Fruit fly (Drosophila melanogaster): ENCODE results near the gene CG34448.

CG34448 gene

DNA sequence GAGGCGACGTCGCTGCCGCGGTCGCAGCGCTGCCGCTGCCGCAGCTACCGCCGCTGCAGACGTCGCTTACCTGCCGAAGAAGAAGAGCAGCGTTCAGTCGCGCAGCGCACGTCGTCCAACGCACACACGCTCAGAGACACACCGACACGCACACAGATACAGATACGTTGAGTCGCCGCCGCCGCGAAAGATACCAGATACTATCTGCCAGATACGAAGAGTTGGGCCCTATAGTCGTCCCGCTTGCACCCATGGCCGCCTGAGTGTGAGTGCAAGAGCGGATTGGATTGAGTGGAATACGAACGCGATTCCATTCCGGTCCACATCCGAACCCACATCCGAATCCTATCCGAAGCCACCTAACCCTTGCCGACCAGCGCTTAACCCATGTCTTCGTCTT lies 36.9 kb upstream of the CG34448 start:
- no peak for TF ChIP-seq OdsH (GFP tag; optimal IDR thresholded peaks at IDR 0.05)
- TF ChIP-seq dl (GFP tag; optimal IDR thresholded peaks at IDR 0.05; ENCODE audit: insufficient read depth in 1 of 2, partially characterized antibody in 2 of 2): peak in 1 of 2 experiments; percentile 47
- TF ChIP-seq Jra (GFP tag; optimal IDR thresholded peaks at IDR 0.05): no peak

DNA sequence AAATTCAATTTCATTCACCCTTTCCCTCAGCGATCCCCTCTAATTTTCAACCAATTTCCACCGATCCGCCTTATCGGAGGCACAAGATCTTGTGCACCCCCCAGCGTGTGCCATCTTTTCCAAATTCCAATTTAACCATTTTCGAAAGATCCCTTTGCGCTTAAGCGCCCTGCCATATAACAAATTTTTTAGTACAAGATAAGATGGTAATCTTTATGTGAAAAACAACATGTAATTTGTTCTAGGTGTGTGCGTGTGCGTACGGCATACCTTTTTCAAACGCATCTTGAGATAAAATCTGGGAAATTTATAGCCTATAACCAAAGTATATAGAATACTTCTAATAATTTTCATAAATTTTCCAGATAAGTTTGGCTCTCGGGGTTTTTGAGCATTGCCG lies 36.1 kb upstream of the CG34448 start:
- TF ChIP-seq N (GFP tag; optimal IDR thresholded peaks at IDR 0.05) (no peak), Myc (optimal IDR thresholded peaks at IDR 0.05) (no peak), lola (GFP tag; optimal IDR thresholded peaks at IDR 0.05) (no peak)

DNA sequence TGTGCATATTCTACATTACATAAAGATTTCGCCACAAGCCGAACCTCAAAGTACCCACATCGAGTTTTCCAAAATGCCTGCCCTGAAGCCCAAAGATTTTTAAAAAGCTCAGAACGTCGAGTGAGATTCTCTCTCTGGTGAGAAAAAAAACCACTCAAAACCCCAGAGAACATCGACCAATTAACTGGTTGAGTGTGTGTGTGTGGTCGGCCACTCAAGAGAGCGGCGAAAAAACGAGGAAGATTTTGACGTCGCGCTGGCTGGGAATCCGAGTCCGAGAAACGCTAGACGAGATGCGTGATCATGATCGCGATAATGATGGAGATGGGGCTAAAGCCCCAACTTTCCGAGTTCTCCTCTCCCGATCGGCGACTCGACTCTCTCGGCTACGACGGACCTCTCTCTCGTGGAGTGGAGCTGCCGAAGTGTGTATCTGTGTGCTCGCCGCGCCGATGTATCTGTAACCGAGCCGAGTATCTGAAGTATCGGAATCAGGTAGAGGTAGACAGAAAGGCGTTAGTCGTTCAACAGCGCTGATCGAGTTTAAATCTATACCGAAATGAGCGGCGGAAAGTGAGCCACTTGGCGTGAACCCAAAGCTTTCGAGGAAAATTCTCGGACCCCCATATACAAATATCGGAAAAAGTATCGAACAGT lies 33.1 kb upstream of the CG34448 start:
- peak; percentile 3 for TF ChIP-seq Vsx2 (GFP tag; optimal IDR thresholded peaks at IDR 0.05; ENCODE audit: partially characterized antibody)
- TF ChIP-seq dl (GFP tag; optimal IDR thresholded peaks at IDR 0.05; ENCODE audit: insufficient read depth in 1 of 2, partially characterized antibody in 2 of 2): peak; percentile 36 to 75
- no peak for TF ChIP-seq sage (GFP tag; optimal IDR thresholded peaks at IDR 0.05)
- TF ChIP-seq Dif (GFP tag; optimal IDR thresholded peaks at IDR 0.05; ENCODE audit: partially characterized antibody): peak; percentile 77

DNA sequence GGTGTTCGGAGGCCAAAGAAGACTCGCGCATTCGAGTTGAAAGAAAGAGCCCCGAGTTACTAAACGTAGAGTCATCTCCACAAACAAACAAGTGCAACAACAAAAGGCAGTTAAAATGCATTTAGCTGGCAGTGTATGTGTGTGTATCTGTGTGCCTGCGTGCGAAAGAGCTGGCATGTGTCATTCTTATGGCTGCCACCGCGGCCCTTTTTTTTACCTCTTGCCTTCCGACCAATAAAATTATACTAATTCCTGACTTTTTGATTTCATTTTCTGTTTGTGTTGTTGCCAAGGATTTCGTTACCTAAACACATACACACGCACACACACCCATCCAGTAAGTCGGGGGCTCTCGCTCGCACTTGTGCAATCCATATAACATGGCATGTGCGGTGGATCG lies 31.9 kb upstream of the CG34448 start:
- TF ChIP-seq Jra (GFP tag; optimal IDR thresholded peaks at IDR 0.05) (no peak), Dif (GFP tag; optimal IDR thresholded peaks at IDR 0.05; ENCODE audit: partially characterized antibody) (no peak), lola (GFP tag; optimal IDR thresholded peaks at IDR 0.05) (no peak), fru (GFP tag; optimal IDR thresholded peaks at IDR 0.05) (no peak), Vsx2 (GFP tag; optimal IDR thresholded peaks at IDR 0.05; ENCODE audit: partially characterized antibody) (no peak)

DNA sequence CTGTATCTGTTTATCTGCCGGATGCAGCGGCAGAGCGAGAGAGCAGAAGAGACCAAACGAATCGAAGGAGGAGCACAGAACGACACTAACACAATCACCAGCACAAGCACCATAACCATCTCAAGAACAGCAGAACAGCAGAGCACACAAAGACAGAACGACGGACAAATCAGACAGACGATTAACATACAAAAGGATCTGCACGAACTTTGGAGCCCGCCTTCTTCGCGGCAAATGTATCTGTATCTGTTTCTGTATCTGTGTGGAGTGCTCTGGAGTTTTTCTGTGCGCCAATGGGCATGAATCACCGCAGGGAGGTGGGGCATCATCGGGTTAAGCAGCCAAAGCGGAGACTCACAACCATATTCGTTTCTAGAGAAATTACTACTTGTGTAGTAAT lies 30.7 kb upstream of the CG34448 start:
- TF ChIP-seq fru (GFP tag; optimal IDR thresholded peaks at IDR 0.05) (no peak), Hr83 (GFP tag; optimal IDR thresholded peaks at IDR 0.05; ENCODE audit: poor library complexity, severe bottlenecking) (no peak), N (GFP tag; optimal IDR thresholded peaks at IDR 0.05) (no peak), Dfd (GFP tag; optimal IDR thresholded peaks at IDR 0.05) (no peak), Vsx2 (GFP tag; optimal IDR thresholded peaks at IDR 0.05; ENCODE audit: partially characterized antibody) (peak; percentile 1)

DNA sequence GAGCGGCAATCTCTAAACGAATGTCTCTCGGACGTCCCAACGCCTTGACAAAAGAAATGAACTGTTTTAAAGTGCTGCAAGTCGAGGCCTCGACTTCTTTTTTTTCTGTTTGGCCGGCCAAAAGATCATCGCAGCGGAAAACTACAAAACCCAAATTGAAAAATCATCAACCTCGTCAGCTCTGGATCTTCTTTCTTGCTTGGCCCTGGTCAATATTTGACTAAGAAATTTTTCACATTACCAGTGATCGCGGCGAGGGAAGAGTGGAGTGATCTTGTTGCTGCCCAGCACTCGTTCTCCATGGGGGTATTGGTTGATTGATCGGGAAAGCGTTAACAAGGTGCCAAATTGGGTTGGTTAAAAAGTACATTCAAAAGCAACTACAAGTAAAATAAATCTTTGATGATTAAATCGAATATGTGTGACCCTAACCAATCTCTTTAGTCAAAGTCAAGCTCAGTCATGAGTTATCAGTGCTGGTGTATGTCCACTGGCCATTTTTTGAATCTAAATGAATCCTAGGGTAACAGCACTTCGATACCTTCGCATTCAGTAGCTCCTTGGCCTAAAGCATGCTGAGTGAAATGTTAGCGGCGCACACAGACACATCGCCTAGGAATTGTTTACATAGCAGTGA lies 21.0 kb upstream of the CG34448 start:
- TF ChIP-seq rgr (GFP tag; optimal IDR thresholded peaks at IDR 0.05) (no peak), OdsH (GFP tag; optimal IDR thresholded peaks at IDR 0.05) (no peak), Hr78 (GFP tag; optimal IDR thresholded peaks at IDR 0.05) (no peak), Jra (GFP tag; optimal IDR thresholded peaks at IDR 0.05) (no peak)

DNA sequence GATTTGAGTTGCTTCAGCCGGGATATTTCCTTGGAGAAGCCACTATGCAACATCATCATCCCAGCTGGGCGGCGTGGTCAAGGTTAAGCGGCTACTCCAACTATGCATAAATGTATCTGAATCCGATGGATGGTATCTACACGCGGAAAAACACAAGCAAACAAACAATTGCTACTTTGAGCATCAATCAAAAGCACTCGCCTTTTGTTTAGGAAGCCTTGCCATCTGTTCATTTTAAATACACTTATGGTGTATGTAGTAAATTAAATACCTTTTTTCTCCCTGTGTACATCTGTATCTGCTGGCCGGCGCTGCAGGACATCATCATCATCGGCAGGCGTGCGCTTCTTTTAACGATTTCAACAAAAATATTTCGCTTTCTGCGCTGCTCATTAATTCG lies 18.5 kb upstream of the CG34448 start:
- TF ChIP-seq tai (GFP tag; optimal IDR thresholded peaks at IDR 0.05) (no peak), foxo (GFP tag; optimal IDR thresholded peaks at IDR 0.05) (peak in 1 of 2 experiments; percentile 9), fru (GFP tag; optimal IDR thresholded peaks at IDR 0.05) (peak; percentile 6), h (GFP tag; optimal IDR thresholded peaks at IDR 0.05) (peak; percentile 36), HLH106 (tag; optimal IDR thresholded peaks at IDR 0.05) (no peak)

DNA sequence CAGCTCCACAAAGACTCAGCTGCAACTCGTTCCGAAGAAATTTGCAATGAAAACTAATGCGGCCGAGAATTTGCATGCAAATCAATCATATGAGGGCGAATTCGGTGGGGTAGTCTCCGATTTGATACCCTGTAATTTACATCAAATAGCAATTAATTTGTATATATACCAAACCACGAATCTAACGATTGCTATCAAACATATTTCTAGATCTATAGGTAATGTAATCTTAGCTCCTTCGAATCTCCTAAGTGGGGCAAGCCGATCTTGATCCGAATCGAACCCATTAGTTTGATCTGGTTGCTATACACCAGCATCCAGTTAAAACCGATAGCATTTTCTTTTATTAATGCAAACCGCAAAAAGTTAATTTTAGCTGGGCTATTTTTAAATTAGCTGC lies 16.5 kb upstream of the CG34448 start:
- TF ChIP-seq lola (GFP tag; optimal IDR thresholded peaks at IDR 0.05): no peak
- TF ChIP-seq Rel (GFP tag; optimal IDR thresholded peaks at IDR 0.05): no peak
- no peak for TF ChIP-seq Rel (tag; optimal IDR thresholded peaks at IDR 0.05)
- no peak for TF ChIP-seq CG32264 (GFP tag; optimal IDR thresholded peaks at IDR 0.05)

DNA sequence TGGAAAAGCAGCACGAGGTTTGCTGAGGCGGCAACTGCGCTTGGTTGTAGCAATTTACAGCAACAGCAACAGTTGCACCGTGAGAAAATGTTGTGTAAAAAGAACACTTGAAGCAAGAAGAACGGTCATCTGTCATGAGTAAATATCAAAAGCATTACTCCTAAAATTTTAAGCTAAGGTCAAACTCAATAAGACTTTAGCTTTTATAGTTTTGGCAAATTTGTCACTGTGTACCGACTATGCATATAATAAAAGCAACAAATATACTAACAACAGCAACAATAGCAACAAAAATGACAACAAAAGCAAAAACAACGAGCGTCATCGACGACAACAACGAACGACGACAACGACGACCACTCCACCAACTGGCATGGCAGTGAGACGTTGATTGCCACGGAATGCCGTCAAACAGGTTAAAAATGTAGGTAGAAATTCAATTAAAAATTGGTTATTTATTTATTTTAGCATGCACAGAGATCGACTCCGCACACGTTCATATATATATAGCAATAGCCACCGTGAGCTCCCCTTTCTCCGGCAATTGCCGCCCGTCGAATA lies 15.8 kb upstream of the CG34448 start:
- TF ChIP-seq CrebA (GFP tag; optimal IDR thresholded peaks at IDR 0.05; ENCODE audit: borderline replicate concordance) (no peak), dl (GFP tag; optimal IDR thresholded peaks at IDR 0.05; ENCODE audit: insufficient read depth in 1 of 2, partially characterized antibody in 2 of 2) (no peak), Hr83 (GFP tag; optimal IDR thresholded peaks at IDR 0.05; ENCODE audit: poor library complexity, severe bottlenecking) (peak; percentile 36), N (GFP tag; optimal IDR thresholded peaks at IDR 0.05) (no peak), Abd-B (GFP tag; optimal IDR thresholded peaks at IDR 0.05) (no peak), foxo (GFP tag; optimal IDR thresholded peaks at IDR 0.05) (peak; percentile 10 to 88), jim (GFP tag; optimal IDR thresholded peaks at IDR 0.05) (no peak), dsf (GFP tag; optimal IDR thresholded peaks at IDR 0.05; ENCODE audit: borderline replicate concordance) (no peak), sv (GFP tag; optimal IDR thresholded peaks at IDR 0.05) (peak; percentile 63), brk (GFP tag; optimal IDR thresholded peaks at IDR 0.05) (peak; percentile 46), fru (GFP tag; optimal IDR thresholded peaks at IDR 0.05) (peak; percentile 89), Myc (optimal IDR thresholded peaks at IDR 0.05) (no peak), h (GFP tag; optimal IDR thresholded peaks at IDR 0.05) (peak; percentile 91), pan (optimal IDR thresholded peaks at IDR 0.05) (no peak), GATAd (GFP tag; optimal IDR thresholded peaks at IDR 0.05) (peak; percentile 52), Vsx2 (GFP tag; optimal IDR thresholded peaks at IDR 0.05; ENCODE audit: partially characterized antibody) (peak; percentile 17), HLH106 (tag; optimal IDR thresholded peaks at IDR 0.05) (peak; percentile 91), Sp1 (GFP tag; optimal IDR thresholded peaks at IDR 0.05) (peak; percentile 86), sage (GFP tag; optimal IDR thresholded peaks at IDR 0.05) (peak; percentile 76)

All from whole organism, wandering third instar larva.